Fruit fly (Drosophila melanogaster) whole organism, embryonic: ENCODE results near the gene CG14339.

Source experiments
- Aef1 ChIP-seq: fragments of 200-800 bp; sonication (Bioruptor generic); IDR thresholded peaks from 3 replicates; pipeline ENCODE4 v1.3.6; 2022; ENCODE audit warnings: missing biosample characterization, missing genetic modification characterization
- Asciz ChIP-seq: fragments of 200-800 bp; sonication (Bioruptor generic); optimal IDR thresholded peaks from 2 replicates; lab custom pipeline; 2017; ENCODE audit warnings: missing biosample characterization, mild to moderate bottlenecking, missing genetic modification characterization, missing genetic modification reagents
- Awh ChIP-seq: fragments of 200-800 bp; sonication (Bioruptor generic); IDR thresholded peaks from 2 replicates; pipeline ENCODE4, ENCODE4 v1.3.6; 2022; ENCODE audit warnings: missing biosample characterization, missing genetic modification characterization
- CG11456 ChIP-seq: fragments of 200-800 bp; sonication (Bioruptor generic); IDR thresholded peaks from 3 replicates; pipeline ENCODE4 v1.3.6; 2022; ENCODE audit warnings: missing biosample characterization, missing genetic modification characterization
- CG12071 ChIP-seq: fragments of 200-800 bp; sonication (Bioruptor generic); optimal IDR thresholded peaks from 3 replicates; lab custom pipeline; 2018; ENCODE audit warnings: missing biosample characterization, mild to moderate bottlenecking, missing genetic modification characterization
- CG1233 ChIP-seq: fragments of 200-800 bp; sonication (Bioruptor generic); optimal IDR thresholded peaks from 4 replicates; lab custom pipeline; 2018; ENCODE audit warnings: missing biosample characterization, mild to moderate bottlenecking, missing genetic modification characterization
- CG12391 ChIP-seq: fragments of 200-800 bp; sonication (Bioruptor generic); optimal IDR thresholded peaks from 3 replicates; lab custom pipeline; 2018; ENCODE audit warnings: missing biosample characterization, mild to moderate bottlenecking, missing genetic modification characterization, moderate library complexity
- CG12769 ChIP-seq: fragments of 200-800 bp; sonication (Bioruptor generic); optimal IDR thresholded peaks from 2 replicates; lab custom pipeline; 2019; ENCODE audit warnings: missing biosample characterization, mild to moderate bottlenecking, missing genetic modification characterization, moderate library complexity
- CG13287 ChIP-seq: fragments of 200-800 bp; sonication (Bioruptor generic); IDR thresholded peaks from 2 replicates; pipeline ENCODE4 v1.3.6; 2022; ENCODE audit warnings: missing biosample characterization, missing genetic modification characterization; ENCODE audit not compliant: partially characterized antibody
- CG16863 ChIP-seq: fragments of 200-800 bp; sonication (Bioruptor generic); optimal IDR thresholded peaks from 3 replicates; lab custom pipeline; 2016; ENCODE audit warnings: missing biosample characterization, missing genetic modification characterization
- CG17829 ChIP-seq: fragments of 200-800 bp; optimal IDR thresholded peaks from 2 replicates; lab custom pipeline; 2019; ENCODE audit warnings: missing biosample characterization, mild to moderate bottlenecking, missing genetic modification characterization, moderate library complexity
- CG18599 ChIP-seq: fragments of 200-800 bp; sonication (Bioruptor generic); optimal IDR thresholded peaks from 3 replicates; lab custom pipeline; 2017; ENCODE audit warnings: missing biosample characterization, missing genetic modification characterization, mild to moderate bottlenecking, moderate library complexity, missing genetic modification reagents
- CG30403 ChIP-seq: fragments of 200-800 bp; sonication (Bioruptor generic); optimal IDR thresholded peaks from 3 replicates; lab custom pipeline; 2016; ENCODE audit warnings: missing biosample characterization, missing genetic modification characterization
- CG31441 ChIP-seq: fragments of 200-800 bp; sonication (Bioruptor generic); IDR thresholded peaks from 2 replicates; pipeline ENCODE4 v1.3.6; 2022; ENCODE audit warnings: missing biosample characterization, missing genetic modification characterization
- CG3407 ChIP-seq: fragments of 200-800 bp; sonication (Bioruptor generic); optimal IDR thresholded peaks from 2 replicates; lab custom pipeline; 2018; ENCODE audit warnings: missing biosample characterization, mild to moderate bottlenecking, missing genetic modification characterization
- CG34376 ChIP-seq: fragments of 200-800 bp; sonication (Bioruptor generic); optimal IDR thresholded peaks from 2 replicates; lab custom pipeline; 2018; ENCODE audit warnings: missing biosample characterization, mild to moderate bottlenecking, missing genetic modification characterization
- CG3726 ChIP-seq: fragments of 200-800 bp; sonication (Bioruptor generic); IDR thresholded peaks from 3 replicates; pipeline ENCODE4, ENCODE4 v1.3.6; 2022; ENCODE audit warnings: missing biosample characterization, missing genetic modification characterization
- CG6765 ChIP-seq: fragments of 200-800 bp; sonication (Bioruptor generic); optimal IDR thresholded peaks from 3 replicates; lab custom pipeline; 2017; ENCODE audit warnings: missing biosample characterization, mild to moderate bottlenecking, missing genetic modification characterization
- CG6813 ChIP-seq: fragments of 200-800 bp; sonication (Bioruptor generic); optimal IDR thresholded peaks from 2 replicates; lab custom pipeline; 2017; ENCODE audit warnings: missing biosample characterization, missing genetic modification characterization, mild to moderate bottlenecking, moderate library complexity, missing genetic modification reagents
- CG7556 ChIP-seq: fragments of 200-800 bp; sonication (Bioruptor generic); optimal IDR thresholded peaks from 2 replicates; lab custom pipeline; 2017; ENCODE audit warnings: missing biosample characterization, mild to moderate bottlenecking, missing genetic modification characterization
- CG8281 ChIP-seq: fragments of 200-800 bp; sonication (Bioruptor generic); optimal IDR thresholded peaks from 2 replicates; lab custom pipeline; 2018; ENCODE audit warnings: missing biosample characterization, mild to moderate bottlenecking, missing genetic modification characterization, moderate library complexity
- CG8924 ChIP-seq: fragments of 200-800 bp; optimal IDR thresholded peaks from 3 replicates; lab custom pipeline; 2019; ENCODE audit warnings: missing biosample characterization, mild to moderate bottlenecking, missing genetic modification characterization, moderate library complexity
- CG8944 ChIP-seq: fragments of 200-800 bp; sonication (Bioruptor generic); optimal IDR thresholded peaks from 3 replicates; lab custom pipeline; 2016; ENCODE audit warnings: missing biosample characterization, missing genetic modification characterization
- CG9437 ChIP-seq: fragments of 200-800 bp; sonication (Bioruptor generic); optimal IDR thresholded peaks from 2 replicates; lab custom pipeline; 2018; ENCODE audit warnings: missing biosample characterization, mild to moderate bottlenecking, missing genetic modification characterization
- Deaf1 ChIP-seq: fragments of 200-800 bp; optimal IDR thresholded peaks from 3 replicates; lab custom pipeline; 2019; ENCODE audit warnings: missing biosample characterization, mild to moderate bottlenecking, missing genetic modification characterization, moderate library complexity
- E2f2 ChIP-seq: fragments of 200-800 bp; sonication (Bioruptor generic); IDR thresholded peaks from 2 replicates; pipeline ENCODE4 v1.3.6; 2022; ENCODE audit warnings: missing biosample characterization, missing genetic modification characterization
- ERR ChIP-seq: fragments of 200-800 bp; sonication (Bioruptor generic); optimal IDR thresholded peaks from 2 replicates; lab custom pipeline; 2016; ENCODE audit warnings: missing biosample characterization, missing genetic modification characterization
- Ets97D ChIP-seq: fragments of 200-800 bp; sonication (Bioruptor generic); optimal IDR thresholded peaks from 3 replicates; lab custom pipeline; 2016; ENCODE audit warnings: missing biosample characterization, missing genetic modification characterization
- GATAe ChIP-seq: fragments of 200-800 bp; sonication (Bioruptor generic); conservative IDR thresholded peaks from 2 replicates; pipeline ENCODE4 v1.3.6; 2022; ENCODE audit warnings: missing biosample characterization, missing genetic modification characterization
- Gsc ChIP-seq: fragments of 200-800 bp; sonication (Bioruptor generic); IDR thresholded peaks from 2 replicates; pipeline ENCODE4 v1.3.6; 2022; ENCODE audit warnings: missing biosample characterization, missing genetic modification characterization
- Lpt ChIP-seq: fragments of >200 bp; optimal IDR thresholded peaks from 2 replicates; lab custom pipeline; 2018; ENCODE audit warnings: missing biosample characterization, missing genetic modification characterization
- MBD-R2 ChIP-seq: fragments of 200-800 bp; sonication (Bioruptor generic); IDR thresholded peaks from 2 replicates; pipeline ENCODE4 v1.3.6; 2022; ENCODE audit warnings: missing biosample characterization, missing genetic modification characterization
- NC2β ChIP-seq: fragments of 200-800 bp; sonication (Bioruptor generic); optimal IDR thresholded peaks from 2 replicates; lab custom pipeline; 2016; ENCODE audit warnings: missing biosample characterization, missing genetic modification characterization
- Oli ChIP-seq: fragments of 200-800 bp; sonication (Bioruptor generic); optimal IDR thresholded peaks from 2 replicates; lab custom pipeline; 2018; ENCODE audit warnings: missing biosample characterization, mild to moderate bottlenecking, missing genetic modification characterization, moderate library complexity
- Side ChIP-seq: fragments of 200-800 bp; sonication (Bioruptor generic); optimal IDR thresholded peaks from 2 replicates; lab custom pipeline; 2016; ENCODE audit warnings: missing biosample characterization, missing genetic modification characterization
- Six4 ChIP-seq: fragments of 200-800 bp; sonication (Bioruptor generic); optimal IDR thresholded peaks from 2 replicates; lab custom pipeline; 2016; ENCODE audit warnings: missing biosample characterization, missing genetic modification characterization
- ci ChIP-seq: fragments of 200-800 bp; sonication (Bioruptor generic); IDR thresholded peaks from 3 replicates; pipeline ENCODE4 v1.3.6; 2022; ENCODE audit warnings: missing biosample characterization, missing genetic modification characterization
- corto ChIP-seq: fragments of 200-800 bp; sonication (Bioruptor generic); optimal IDR thresholded peaks from 2 replicates; lab custom pipeline; 2016; ENCODE audit warnings: missing biosample characterization, mild to moderate bottlenecking, missing genetic modification characterization, moderate library complexity
- danr ChIP-seq: fragments of 200-800 bp; sonication (Bioruptor generic); IDR thresholded peaks from 2 replicates; pipeline ENCODE4 v1.3.6; 2022; ENCODE audit warnings: missing biosample characterization, missing genetic modification characterization
- dati ChIP-seq: fragments of 200-800 bp; sonication (Bioruptor generic); IDR thresholded peaks from 2 replicates; pipeline ENCODE4 v1.3.6; 2022; ENCODE audit warnings: missing biosample characterization, missing genetic modification characterization
- emc ChIP-seq: fragments of 200-800 bp; sonication (Bioruptor generic); optimal IDR thresholded peaks from 2 replicates; lab custom pipeline; 2016; ENCODE audit warnings: missing biosample characterization, missing genetic modification characterization
- fu2 ChIP-seq: fragments of 200-800 bp; sonication (Bioruptor generic); optimal IDR thresholded peaks from 2 replicates; lab custom pipeline; 2016; ENCODE audit warnings: missing biosample characterization, missing genetic modification characterization
- gem ChIP-seq: fragments of 200-800 bp; sonication (Bioruptor generic); optimal IDR thresholded peaks from 2 replicates; lab custom pipeline; 2019; ENCODE audit warnings: missing biosample characterization, mild to moderate bottlenecking, missing genetic modification characterization, moderate library complexity
- inv ChIP-seq: fragments of 200-800 bp; sonication (Bioruptor generic); IDR thresholded peaks from 2 replicates; pipeline ENCODE4 v1.3.6; 2022; ENCODE audit warnings: missing biosample characterization, missing genetic modification characterization; ENCODE audit not compliant: partially characterized antibody
- jigr1 ChIP-seq: fragments of 200-800 bp; sonication (Bioruptor generic); IDR thresholded peaks from 3 replicates; pipeline ENCODE4 v1.3.6; 2022; ENCODE audit warnings: missing biosample characterization, missing genetic modification characterization
- lab ChIP-seq: fragments of 200-800 bp; sonication (Bioruptor generic); optimal IDR thresholded peaks from 3 replicates; lab custom pipeline; 2017; ENCODE audit warnings: missing biosample characterization, missing genetic modification characterization, mild to moderate bottlenecking, moderate library complexity, missing genetic modification reagents
- lmd ChIP-seq: fragments of 200-800 bp; sonication (Bioruptor generic); IDR thresholded peaks from 2 replicates; pipeline ENCODE4 v1.3.6; 2022; ENCODE audit warnings: missing biosample characterization, missing genetic modification characterization
- org-1 ChIP-seq: fragments of 200-800 bp; sonication (Bioruptor generic); optimal IDR thresholded peaks from 2 replicates; lab custom pipeline; 2017; ENCODE audit warnings: missing biosample characterization, missing genetic modification characterization
- pfk ChIP-seq: fragments of 200-800 bp; sonication (Bioruptor generic); optimal IDR thresholded peaks from 2 replicates; lab custom pipeline; 2018; ENCODE audit warnings: missing biosample characterization, mild to moderate bottlenecking, missing genetic modification characterization, moderate library complexity
- ro ChIP-seq: fragments of 200-800 bp; sonication (Bioruptor generic); IDR thresholded peaks from 2 replicates; pipeline ENCODE4 v1.3.6; 2022; ENCODE audit warnings: missing biosample characterization, missing genetic modification characterization
- tll ChIP-seq, 2 experiments: fragments of 200-800 bp in 1 of 2; fragments of >200 bp in 1 of 2; sonication (Bioruptor generic) in 1 of 2; optimal IDR thresholded peaks; 2 replicates each; lab custom pipeline; 2017 to 2019; ENCODE audit warnings: missing biosample characterization in 2 of 2, missing genetic modification characterization in 2 of 2, mild to moderate bottlenecking in 1 of 2, moderate library complexity in 1 of 2

Gene CG14339

DNA sequence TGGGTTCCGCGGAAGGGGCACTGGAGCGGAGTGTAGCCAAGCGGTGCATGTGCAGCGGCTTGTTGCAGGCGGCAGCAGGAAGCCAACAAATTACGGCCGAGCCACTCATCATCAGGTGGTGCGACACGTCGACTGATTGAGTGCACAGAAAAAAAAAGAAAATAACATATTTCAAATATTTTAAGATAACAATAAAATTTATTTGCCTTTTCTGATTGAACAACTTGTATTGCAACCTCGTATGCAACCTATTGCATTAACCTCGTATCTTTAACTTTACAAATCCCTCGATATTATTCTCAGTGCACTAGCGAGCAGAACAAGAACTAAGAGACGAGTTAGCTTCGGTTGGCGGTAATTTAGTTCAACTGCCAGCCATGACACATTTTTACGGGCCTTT, 38.0 kb upstream of the CG14339 start (continued):
- no peak for TF ChIP-seq CG3726
- TF ChIP-seq CG30403 (GFP tag; lab: Kevin White, UChicago) = peak; percentile 23
- TF ChIP-seq emc (GFP tag; lab: Kevin White, UChicago) = no peak
- no peak for TF ChIP-seq Gsc (GFP tag; lab: Robert Waterston, UW)
- TF ChIP-seq Six4 (GFP tag; lab: Kevin White, UChicago) = no peak
- TF ChIP-seq Asciz (GFP tag; lab: Kevin White, UChicago) = peak; percentile 6
- TF ChIP-seq fu2 (GFP tag; lab: Kevin White, UChicago) = no peak
- no peak for TF ChIP-seq Ets97D (GFP tag; lab: Kevin White, UChicago)
- no peak for TF ChIP-seq CG16863 (GFP tag; lab: Kevin White, UChicago)
- no peak for TF ChIP-seq CG12071
- TF ChIP-seq jigr1 (GFP tag; lab: Robert Waterston, UW) = no peak
- TF ChIP-seq inv (GFP tag; lab: Robert Waterston, UW) = no peak
- TF ChIP-seq CG8944 (GFP tag; lab: Kevin White, UChicago) = no peak
- no peak for TF ChIP-seq GATAe (GFP tag; lab: Robert Waterston, UW)
- peak; percentile 56 for TF ChIP-seq CG12391 (tag; lab: Kevin White, UChicago)
- no peak for TF ChIP-seq corto (GFP tag; lab: Kevin White, UChicago)
- peak; percentile 48 for TF ChIP-seq CG17829 (tag; lab: Kevin White, UChicago)
- TF ChIP-seq lab (GFP tag; lab: Kevin White, UChicago) = no peak
- peak; percentile 12 for TF ChIP-seq CG7556 (GFP tag; lab: Kevin White, UChicago)
- TF ChIP-seq CG31441 (GFP tag; lab: Robert Waterston, UW) = peak; percentile 39; the same call in 1 of the 2 replicates
- no peak for TF ChIP-seq ro
- TF ChIP-seq CG13287 (GFP tag; lab: Robert Waterston, UW) = no peak
- no peak for TF ChIP-seq Side (GFP tag; lab: Kevin White, UChicago)
- no peak for TF ChIP-seq E2f2 (GFP tag; lab: Robert Waterston, UW)
- TF ChIP-seq CG34376 = no peak
- TF ChIP-seq Oli (tag; lab: Kevin White, UChicago) = peak; percentile 16
- no peak for TF ChIP-seq Deaf1 (tag; lab: Kevin White, UChicago)
- TF ChIP-seq Awh (GFP tag; lab: Robert Waterston, UW) = 0 out of 2 replicates have a peak, but pooled peaks have one; percentile 20
- TF ChIP-seq CG8924 (tag; lab: Kevin White, UChicago) = peak; percentile 11
- no peak for TF ChIP-seq CG9437 (GFP tag; lab: Kevin White, UChicago)
- no peak for TF ChIP-seq tll (GFP tag; optimal IDR thresholded peaks at IDR 0.05; lab: Kevin White, UChicago)
- 0 out of 3 replicates have a peak, but pooled peaks have one; percentile 46 for TF ChIP-seq CG11456
- TF ChIP-seq NC2β (GFP tag; lab: Kevin White, UChicago) = no peak
- peak; percentile 18 for TF ChIP-seq CG3407 (GFP tag; lab: Kevin White, UChicago)
- no peak for TF ChIP-seq pfk (GFP tag; lab: Kevin White, UChicago)
- peak; percentile 65 for TF ChIP-seq gem (tag; lab: Kevin White, UChicago)
- TF ChIP-seq CG6765 (GFP tag; lab: Kevin White, UChicago) = no peak
- peak; percentile 72; the same call in 2 of the 3 replicates for TF ChIP-seq ci
- TF ChIP-seq CG18599 (GFP tag; lab: Kevin White, UChicago) = peak; percentile 29
- no peak for TF ChIP-seq CG8281 (tag; lab: Kevin White, UChicago)
- TF ChIP-seq lmd (GFP tag; lab: Robert Waterston, UW) = peak; percentile 30; the same call in 1 of the 2 replicates
- TF ChIP-seq org-1 (GFP tag; lab: Kevin White, UChicago) = no peak
- no peak for TF ChIP-seq Lpt (GFP tag; lab: Kevin White, UChicago)
- no peak for TF ChIP-seq ERR
- no peak for TF ChIP-seq Aef1 (GFP tag; lab: Robert Waterston, UW)
- no peak for TF ChIP-seq CG1233 (GFP tag; lab: Kevin White, UChicago)
- no peak for TF ChIP-seq dati (GFP tag; lab: Robert Waterston, UW)
- TF ChIP-seq MBD-R2 (GFP tag; lab: Robert Waterston, UW) = peak; percentile 11; the same call in 1 of the 2 replicates
- TF ChIP-seq CG12769 (tag; lab: Kevin White, UChicago) = no peak
- peak; percentile 4 for TF ChIP-seq CG6813 (GFP tag; lab: Kevin White, UChicago)
- no peak for TF ChIP-seq danr (GFP tag; lab: Robert Waterston, UW)
